Fruit fly (Drosophila melanogaster): ENCODE measurements around the gene soti.

The soti gene

DNA sequence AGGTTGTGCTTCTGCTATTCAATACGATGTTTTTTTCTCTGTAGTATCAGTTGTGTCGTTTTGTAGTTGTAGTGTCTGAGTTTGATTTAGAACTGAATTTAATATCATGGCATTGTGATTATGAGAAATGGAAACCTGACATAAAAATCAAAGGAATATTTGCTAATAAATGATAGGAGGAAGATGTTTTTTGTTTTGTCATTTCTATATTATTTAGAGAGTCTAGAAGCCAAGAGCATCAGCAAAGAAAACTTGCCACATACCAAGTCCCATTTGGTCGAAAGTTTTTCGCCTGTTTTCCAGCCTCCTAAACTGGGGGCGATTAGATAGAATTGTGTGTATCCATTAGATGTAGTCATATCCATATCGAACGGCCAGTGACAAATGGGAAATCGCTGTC lies at the start of gene soti:
Gene soti (minus strand): TSS at position 101 of the 400 bp plus-strand sequence.
- no peak for TF ChIP-seq CG17801 (GFP tag; optimal IDR thresholded peaks at IDR 0.05; ENCODE audit: partially characterized antibody)

DNA sequence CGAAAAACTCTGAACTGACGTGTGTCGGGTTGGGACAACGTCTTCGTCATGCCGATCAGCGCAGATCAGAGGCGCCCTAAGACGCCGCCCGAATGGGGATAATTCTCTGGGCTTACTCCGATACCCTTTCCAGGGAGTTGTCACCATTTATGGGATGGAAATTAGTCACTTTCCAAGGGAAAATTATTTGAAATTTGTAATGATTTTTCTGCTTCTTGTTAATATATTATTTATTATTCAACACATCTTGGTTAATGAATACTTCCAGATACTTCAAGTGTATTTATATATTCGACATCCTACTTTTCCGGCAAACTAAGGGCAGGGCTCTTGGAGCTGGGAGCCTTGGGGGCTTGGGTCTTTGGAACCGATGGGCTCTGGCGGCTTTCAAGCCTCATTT lies 48.8 kb upstream of the soti start:
- no peak for TF ChIP-seq CG17801 (GFP tag; optimal IDR thresholded peaks at IDR 0.05; ENCODE audit: partially characterized antibody)

DNA sequence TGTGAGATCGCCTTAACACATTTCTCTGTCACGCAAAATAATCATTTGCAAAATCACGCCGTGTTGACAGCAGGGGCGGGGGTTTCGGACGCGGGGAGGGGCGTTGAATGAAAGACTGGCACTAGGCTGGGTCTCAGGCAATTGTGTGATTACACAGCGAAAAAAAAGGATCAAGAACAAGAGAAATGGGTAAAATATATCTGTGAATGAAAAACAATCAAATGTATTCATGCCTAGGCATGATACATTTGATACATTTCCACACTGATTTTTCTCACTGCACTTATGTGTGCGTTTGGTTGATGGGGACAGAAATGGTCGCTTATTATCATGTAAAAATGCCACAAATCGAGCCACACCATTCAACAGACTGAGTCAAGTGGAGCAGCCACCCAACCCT lies 45.0 kb upstream of the soti start:
- no peak for TF ChIP-seq CG17801 (GFP tag; optimal IDR thresholded peaks at IDR 0.05; ENCODE audit: partially characterized antibody)

DNA sequence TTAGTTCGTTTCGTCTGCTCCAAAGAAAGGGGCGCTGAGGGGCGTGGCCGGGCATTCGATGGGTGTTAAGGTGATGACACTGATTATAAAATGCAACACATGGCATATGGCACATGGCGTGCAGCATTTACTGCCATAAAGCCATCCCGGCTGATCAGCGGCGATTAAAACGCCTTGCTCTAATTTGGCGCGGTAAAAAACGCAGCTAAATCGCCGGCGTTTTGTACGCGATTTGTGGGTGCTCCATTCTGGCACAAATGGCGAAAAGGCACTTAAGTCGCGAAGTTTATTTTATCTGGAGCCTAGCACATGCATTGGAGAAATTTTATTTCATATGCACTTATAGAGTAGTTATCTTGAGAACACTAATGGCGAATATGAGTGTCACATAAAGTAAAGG lies 44.0 kb upstream of the soti start:
- no peak for TF ChIP-seq CG17801 (GFP tag; optimal IDR thresholded peaks at IDR 0.05; ENCODE audit: partially characterized antibody)

DNA sequence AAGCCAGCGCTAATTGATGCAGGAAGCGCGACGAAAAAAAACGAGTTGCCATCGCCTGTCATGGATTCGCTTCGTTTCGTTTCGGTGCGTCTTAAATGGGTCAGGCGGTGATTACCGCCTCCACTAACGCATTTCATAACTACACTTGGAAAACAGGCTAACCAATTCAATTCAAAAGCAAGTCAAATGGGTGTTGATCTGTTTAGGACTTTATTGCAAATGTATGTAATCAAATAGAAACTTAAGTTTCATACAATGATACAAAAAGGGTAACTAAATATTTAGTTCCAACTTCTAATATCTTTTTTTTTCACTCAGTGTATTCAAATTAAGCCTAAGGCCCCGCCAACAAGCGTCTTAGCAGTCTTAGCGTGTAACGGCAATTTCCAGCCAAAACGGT lies 43.3 kb upstream of the soti start:
- TF ChIP-seq CG17801 (GFP tag; optimal IDR thresholded peaks at IDR 0.05; ENCODE audit: partially characterized antibody): no peak

DNA sequence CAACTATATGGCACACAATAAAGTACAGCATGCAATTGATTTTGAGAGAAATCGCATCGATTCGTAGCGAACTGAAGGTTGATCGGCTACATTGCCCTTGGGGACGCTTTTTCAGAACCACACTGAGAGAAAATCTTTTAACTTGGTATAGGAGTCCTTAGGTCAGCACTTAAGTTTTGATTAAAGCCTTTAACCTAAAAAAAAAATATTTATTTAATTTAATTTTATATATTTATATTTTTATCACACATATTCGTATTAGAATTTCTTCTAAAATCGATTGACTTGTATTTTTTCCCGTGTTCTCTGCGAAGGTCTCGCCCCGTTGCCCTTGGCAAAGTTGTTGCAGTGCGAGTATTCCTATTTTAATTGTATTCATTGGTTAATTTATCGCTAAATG lies 40.3 kb upstream of the soti start:
- no peak for TF ChIP-seq CG17801 (GFP tag; optimal IDR thresholded peaks at IDR 0.05; ENCODE audit: partially characterized antibody)

DNA sequence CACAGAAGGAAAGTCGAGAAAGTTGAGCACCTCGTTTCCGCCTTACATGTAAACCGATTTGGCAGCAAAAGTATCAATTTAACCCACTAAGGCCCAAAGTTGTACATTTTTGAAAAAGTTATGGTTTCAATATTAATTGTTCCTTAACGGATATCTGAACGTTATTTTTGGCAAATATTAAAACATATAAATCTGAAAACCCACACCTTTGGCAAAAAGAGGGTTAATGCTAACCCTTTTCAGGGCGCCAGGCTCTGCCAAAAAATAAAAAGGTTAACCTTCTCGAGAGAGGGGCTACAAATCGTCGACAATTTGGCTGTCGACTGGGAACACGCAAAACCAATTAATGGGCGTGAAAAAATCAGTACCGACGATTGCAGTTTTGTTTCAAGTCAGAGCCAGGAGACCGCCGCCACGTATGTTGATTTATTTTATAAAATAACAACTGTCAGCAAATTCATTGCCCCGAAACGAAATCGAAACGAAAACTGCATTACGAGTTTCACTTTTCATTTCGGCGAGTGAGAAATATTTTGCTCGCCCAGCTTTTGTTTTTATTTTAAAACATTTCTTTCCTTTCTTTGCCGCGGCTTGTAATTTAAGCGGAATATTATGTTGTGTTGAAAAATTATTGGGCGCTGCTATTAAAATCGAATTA lies 38.0 kb upstream of the soti start:
- no peak for TF ChIP-seq CG17801 (GFP tag; optimal IDR thresholded peaks at IDR 0.05; ENCODE audit: partially characterized antibody)

DNA sequence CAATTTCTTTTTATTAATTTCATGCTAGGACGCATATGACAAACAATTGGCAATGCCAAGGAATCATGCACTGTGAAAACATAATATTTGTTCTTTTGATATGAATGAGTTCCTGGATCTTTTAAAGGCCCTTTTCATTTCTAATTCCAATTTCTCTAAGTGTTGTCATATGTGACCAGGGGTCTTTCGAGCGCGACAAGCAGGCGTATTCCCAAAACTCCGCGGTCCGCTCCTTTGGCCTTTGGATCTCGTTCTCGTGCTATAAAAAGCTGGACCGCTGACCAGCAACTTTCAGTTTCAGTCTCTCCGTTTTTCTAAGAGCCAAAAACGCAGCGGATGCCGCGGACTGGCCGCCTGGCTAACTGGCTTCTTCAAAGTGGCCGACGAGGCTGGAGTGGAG lies 36.8 kb upstream of the soti start, which contains the start of gene natalisin:
Gene natalisin (plus strand): TSS at position 301 of the 400 bp plus-strand sequence.
- TF ChIP-seq CG17801 (GFP tag; optimal IDR thresholded peaks at IDR 0.05; ENCODE audit: partially characterized antibody): no peak

DNA sequence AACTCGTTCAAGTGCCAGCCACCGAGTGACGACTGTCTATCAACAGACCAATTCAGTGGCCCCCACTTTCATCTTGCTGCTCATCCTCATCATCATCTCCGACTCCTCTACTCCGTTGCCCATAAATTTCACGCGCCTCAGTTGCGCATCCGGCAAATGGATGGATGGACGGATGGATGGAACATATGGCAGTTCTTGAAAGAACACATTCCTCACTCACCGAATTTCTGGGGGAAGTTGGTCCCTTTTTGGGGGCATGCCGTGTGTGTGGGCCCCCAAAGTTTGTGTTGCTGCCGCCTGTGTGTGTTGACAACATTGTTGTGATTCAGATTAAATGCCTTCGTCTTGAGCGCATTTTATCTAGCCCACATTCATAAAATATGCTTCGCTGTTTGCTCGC lies 34.2 kb upstream of the soti start:
- TF ChIP-seq CG17801 (GFP tag; optimal IDR thresholded peaks at IDR 0.05; ENCODE audit: partially characterized antibody): no peak

DNA sequence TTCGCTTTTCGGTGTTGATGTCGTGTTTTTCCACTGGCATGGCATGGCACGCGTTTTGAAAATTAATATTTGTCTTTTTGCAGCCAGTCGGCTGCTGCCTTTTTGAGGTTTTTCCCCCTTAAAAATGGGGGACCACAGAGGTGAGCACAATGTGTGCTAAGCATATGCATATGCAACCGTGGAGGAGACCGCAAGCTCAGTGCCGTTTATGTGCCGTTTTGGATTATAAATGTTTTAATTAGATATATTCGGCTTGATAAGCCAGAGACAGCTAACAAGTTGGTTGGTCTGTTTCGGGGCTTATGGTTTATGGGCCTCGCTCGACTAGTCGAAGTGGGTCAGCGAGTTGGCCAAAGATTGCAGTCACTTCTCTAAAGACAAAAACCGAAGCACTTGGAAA lies 33.4 kb upstream of the soti start:
- no peak for TF ChIP-seq CG17801 (GFP tag; optimal IDR thresholded peaks at IDR 0.05; ENCODE audit: partially characterized antibody)

DNA sequence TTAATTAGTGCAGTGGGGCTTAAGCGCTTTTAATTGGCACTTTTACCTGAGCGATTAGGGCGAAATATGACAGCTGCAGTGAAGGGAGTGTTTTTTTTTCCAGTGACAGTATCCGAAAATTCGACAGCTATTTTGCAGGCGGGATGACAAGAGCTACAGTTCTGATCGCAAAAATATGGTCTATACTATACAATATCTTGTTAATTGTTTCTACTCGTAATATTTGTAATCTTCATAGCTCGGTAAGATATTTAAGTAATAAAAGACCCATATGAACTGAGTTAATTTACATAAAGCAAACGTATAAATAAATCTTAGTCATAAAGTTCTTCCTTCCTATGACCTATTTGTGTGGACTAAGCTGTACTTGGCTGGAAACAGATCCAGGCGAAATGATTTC lies 32.8 kb upstream of the soti start:
- no peak for TF ChIP-seq CG17801 (GFP tag; optimal IDR thresholded peaks at IDR 0.05; ENCODE audit: partially characterized antibody)

DNA sequence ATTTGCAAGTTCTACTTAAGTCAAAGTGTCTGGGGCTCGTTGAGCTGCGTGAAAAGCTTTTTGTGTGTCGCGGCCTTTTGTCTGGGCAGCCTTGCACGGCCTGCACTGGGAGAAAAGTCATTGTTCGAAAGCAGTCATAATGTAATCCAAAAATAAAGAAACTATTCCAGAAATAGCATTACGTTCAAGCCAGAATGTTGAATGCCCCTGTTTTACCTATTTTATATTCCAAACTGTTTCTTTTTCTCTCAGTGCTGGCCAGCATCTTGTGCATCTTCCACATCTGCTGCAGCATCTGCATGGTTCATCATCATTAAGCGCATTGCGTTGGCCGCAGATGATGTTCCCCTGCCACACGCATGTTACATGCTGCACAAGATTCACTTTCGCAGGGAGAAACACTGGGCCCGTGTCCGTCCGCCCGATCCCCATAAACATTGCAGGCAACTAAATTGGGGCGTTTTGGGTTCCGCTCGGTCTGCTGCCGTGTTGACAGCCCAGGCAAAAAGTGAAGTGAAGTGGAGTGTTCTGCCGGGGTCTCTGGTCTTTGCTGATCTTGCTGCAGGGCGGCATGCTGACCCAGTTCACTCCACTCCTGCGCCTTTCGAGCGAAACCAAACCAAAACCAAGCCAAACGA lies 32.0 kb upstream of the soti start:
- no peak for TF ChIP-seq CG17801 (GFP tag; optimal IDR thresholded peaks at IDR 0.05; ENCODE audit: partially characterized antibody)

DNA sequence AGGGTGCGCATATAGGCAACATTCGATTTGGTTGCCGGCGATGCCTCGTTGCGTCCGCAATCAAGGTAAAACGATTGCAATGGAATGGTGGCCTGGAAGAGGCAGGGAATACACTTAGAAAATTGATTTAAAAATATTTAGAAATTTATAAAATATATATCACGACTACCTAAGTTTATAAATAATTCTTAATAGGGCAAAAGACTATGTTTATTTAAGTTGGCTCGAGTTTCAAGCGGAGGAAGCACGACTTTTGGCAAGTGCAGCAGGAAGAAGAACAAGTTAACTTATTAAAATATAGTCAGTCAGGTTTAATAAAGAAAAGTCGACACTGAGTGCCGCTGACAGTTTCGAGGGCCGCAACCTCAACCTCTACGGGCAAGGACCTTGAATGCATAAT lies 28.9 kb upstream of the soti start:
- TF ChIP-seq CG17801 (GFP tag; optimal IDR thresholded peaks at IDR 0.05; ENCODE audit: partially characterized antibody): no peak

DNA sequence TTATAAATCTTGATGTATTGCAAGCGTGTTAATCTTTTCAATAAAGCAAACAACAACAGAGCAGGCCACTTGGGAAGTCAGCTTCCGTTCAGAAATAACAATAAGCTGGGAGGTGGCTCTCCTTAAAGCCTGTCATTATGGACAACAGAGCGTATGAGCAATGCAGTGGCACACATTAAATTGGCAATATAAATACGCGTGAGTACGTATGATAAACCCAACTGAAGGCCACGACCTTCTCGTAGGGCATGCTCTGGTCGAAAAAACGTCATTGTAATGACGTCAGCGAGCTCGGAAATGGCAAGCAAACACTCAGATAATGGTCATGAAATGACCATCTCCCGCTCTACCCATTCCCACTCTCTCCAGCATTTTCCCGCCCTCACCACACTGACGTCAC lies 25.1 kb upstream of the soti start:
- TF ChIP-seq CG17801 (GFP tag; optimal IDR thresholded peaks at IDR 0.05; ENCODE audit: partially characterized antibody): no peak

DNA sequence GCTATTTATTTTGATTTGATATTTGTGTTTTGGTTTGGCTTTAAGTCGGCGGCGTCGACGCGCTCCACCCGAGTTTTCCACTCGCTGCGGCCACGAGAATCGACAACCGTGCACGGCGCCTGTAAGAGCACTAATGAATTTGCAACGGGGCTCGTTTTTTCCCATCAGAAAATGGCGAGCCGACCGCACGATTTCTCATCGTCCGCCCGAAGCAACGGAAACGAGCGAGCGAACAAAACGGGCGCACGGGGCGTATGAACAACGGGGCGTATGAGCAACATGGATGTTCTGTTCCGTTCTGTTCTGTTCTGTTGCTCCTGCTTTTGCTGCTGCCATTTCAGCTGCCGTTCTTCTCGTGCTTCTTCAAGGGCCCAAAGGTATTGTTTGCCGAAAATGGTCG lies 23.8 kb upstream of the soti start:
- no peak for TF ChIP-seq CG17801 (GFP tag; optimal IDR thresholded peaks at IDR 0.05; ENCODE audit: partially characterized antibody)

DNA sequence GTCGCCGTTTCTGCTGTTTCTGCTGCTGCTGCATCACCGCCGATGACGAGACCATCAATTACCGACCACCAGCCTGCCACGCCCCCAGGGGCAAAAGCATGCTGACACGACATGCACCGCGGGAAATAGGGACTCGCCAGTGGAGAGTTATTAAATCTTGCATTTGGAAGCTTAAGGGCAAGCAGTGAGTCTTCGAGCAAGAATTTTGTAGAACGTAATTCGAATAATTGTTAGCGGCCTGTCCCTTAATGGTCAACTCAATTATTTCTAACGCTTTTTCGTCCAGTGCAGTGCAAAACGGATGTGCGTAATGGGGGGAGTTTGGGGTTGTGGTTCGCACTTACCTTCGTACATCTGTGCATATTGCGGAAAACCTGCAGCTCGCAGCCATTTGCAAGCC lies 17.9 kb upstream of the soti start:
- no peak for TF ChIP-seq CG17801 (GFP tag; optimal IDR thresholded peaks at IDR 0.05; ENCODE audit: partially characterized antibody)

DNA sequence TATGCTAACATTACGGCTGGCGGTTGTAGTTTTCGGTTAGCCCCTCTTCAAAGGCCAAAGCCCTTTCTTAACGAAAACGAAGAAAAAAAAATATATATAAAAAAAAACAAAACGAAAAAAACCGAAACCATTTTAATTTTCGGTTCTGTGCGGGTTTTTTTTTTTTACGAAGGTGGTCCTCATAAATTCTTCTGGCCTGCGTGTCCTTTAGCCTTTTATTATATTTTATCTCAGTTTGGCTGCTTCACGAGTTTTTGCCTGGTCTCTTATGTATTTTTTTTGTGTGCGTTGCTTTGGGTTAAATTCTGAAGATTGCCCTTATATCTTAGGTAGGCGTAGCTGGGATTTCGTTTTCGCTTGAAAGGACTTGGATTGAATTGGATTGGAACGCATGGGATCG lies 17.1 kb upstream of the soti start:
- no peak for TF ChIP-seq CG17801 (GFP tag; optimal IDR thresholded peaks at IDR 0.05; ENCODE audit: partially characterized antibody)
